Worm (Caenorhabditis elegans): ENCODE measurements around the gene spe-41.

DNA sequence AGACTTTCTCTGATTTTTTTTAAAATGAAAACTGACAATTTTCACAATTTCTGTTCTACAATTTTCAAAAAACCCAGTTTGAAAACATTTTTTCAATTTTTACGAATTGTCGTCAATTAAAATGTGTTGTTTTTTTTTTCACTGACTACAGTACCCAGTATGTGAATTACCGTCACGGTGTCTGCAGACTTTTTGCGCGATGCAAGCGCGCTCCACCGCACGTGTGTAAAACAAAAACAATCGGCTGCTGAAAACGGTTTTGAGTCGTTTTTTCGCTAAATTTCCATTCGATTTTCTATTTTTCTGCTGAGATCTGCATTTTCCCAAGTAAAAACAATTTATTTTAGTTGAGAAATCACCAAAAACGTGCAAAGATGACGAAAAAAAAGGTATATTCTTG, 12.2 kb upstream of the spe-41 start:
- no peak for TF ChIP-seq Y53F4B.3 (GFP tag; IDR thresholded peaks at IDR 0.05)
- peak; percentile 72 for TF ChIP-seq dpl-1 (GFP tag; optimal IDR thresholded peaks at IDR 0.05)

Measured in whole organism, young adult.